Worm (Caenorhabditis elegans) whole organism, L4 larva: Measurements from ENCODE around the gene F45E1.5.

Experiments used
- aly-2 ChIP-seq: sonication (generic microtip); optimal IDR thresholded peaks from 2 replicates; lab custom pipeline; 2018; ENCODE audit warnings: missing biosample characterization, missing genetic modification characterization
- egl-27 ChIP-seq: sonication (generic microtip); optimal IDR thresholded peaks from 3 replicates; lab custom pipeline; 2017; ENCODE audit warnings: missing biosample characterization, missing genetic modification reagents, missing genetic modification characterization
- jun-1 ChIP-seq: fragments of 150-350 bp; optimal IDR thresholded peaks from 2 replicates; lab custom pipeline; 2014; ENCODE audit warnings: missing biosample characterization, missing genetic modification reagents, missing genetic modification characterization
- lin-29 ChIP-seq: fragments of 200-800 bp; sonication (Bioruptor generic); IDR thresholded peaks from 2 replicates; pipeline ENCODE4 v1.3.6; 2022; ENCODE audit warnings: missing genetic modification reagents, missing genetic modification characterization, missing compliant biosample characterization
- mes-2 ChIP-seq: sonication (generic microtip); optimal IDR thresholded peaks from 2 replicates; lab custom pipeline; 2016; ENCODE audit warnings: missing genotype, mild to moderate bottlenecking, missing genetic modification characterization, missing compliant biosample characterization; ENCODE audit not compliant: poor library complexity, severe bottlenecking
- mxl-3 ChIP-seq: fragments of 200-800 bp; sonication (Bioruptor generic); optimal IDR thresholded peaks from 2 replicates; lab custom pipeline; 2018; ENCODE audit warnings: mild to moderate bottlenecking, missing genetic modification characterization, missing compliant biosample characterization
- nhr-237 ChIP-seq: sonication (generic microtip); optimal IDR thresholded peaks from 2 replicates; lab custom pipeline; 2017; ENCODE audit warnings: missing biosample characterization, missing genetic modification characterization

- TF ChIP-seq egl-27 (tag; lab: Kevin White, UChicago) (no peak), aly-2 (tag; lab: Kevin White, UChicago) (no peak), mes-2 (tag; lab: Kevin White, UChicago) (no peak), nhr-237 (tag; lab: Kevin White, UChicago) (no peak), lin-29 (GFP tag; lab: Robert Waterston, UW) (no peak), jun-1 (no peak), mxl-3 (GFP tag; lab: Kevin White, UChicago) (no peak)
Observed at ce11 chrX:7945438-7945837, 31.1 kb upstream of the F45E1.5 start.
